Fruit fly (Drosophila melanogaster) whole organism, wandering third instar larva: Measurements from ENCODE around the gene CG45101.

Experiments used
- Abd-B ChIP-seq: fragments of >200 bp; optimal IDR thresholded peaks from 2 replicates; lab custom pipeline; 2017; ENCODE audit warnings: missing biosample characterization, missing genetic modification characterization
- CG32264 ChIP-seq: fragments of 200-800 bp; sonication (Bioruptor generic); optimal IDR thresholded peaks from 2 replicates; lab custom pipeline; 2016; ENCODE audit warnings: missing biosample characterization, missing genetic modification characterization
- CG9705 ChIP-seq: fragments of 200-800 bp; sonication (Bioruptor generic); optimal IDR thresholded peaks from 2 replicates; lab custom pipeline; 2018; ENCODE audit warnings: missing biosample characterization, mild to moderate bottlenecking, missing genetic modification characterization
- Dif ChIP-seq: fragments of 200-275, 200-300 bp; sonication (Bioruptor generic); optimal IDR thresholded peaks from 2 replicates; lab custom pipeline; 2018; ENCODE audit warnings: missing biosample characterization, missing genetic modification characterization; ENCODE audit not compliant: partially characterized antibody
- GATAd ChIP-seq: sonication (Bioruptor generic); optimal IDR thresholded peaks from 2 replicates; lab custom pipeline; 2016; ENCODE audit warnings: missing biosample characterization, missing genetic modification characterization
- Hnf4 ChIP-seq: fragments of 200-800 bp; sonication (Bioruptor generic); optimal IDR thresholded peaks from 2 replicates; lab custom pipeline; 2016; ENCODE audit warnings: missing biosample characterization, mild to moderate bottlenecking, missing genetic modification characterization
- Hr83 ChIP-seq: fragments of 200-300 bp; sonication (Bioruptor generic); optimal IDR thresholded peaks from 2 replicates; lab custom pipeline; 2016; ENCODE audit warnings: missing biosample characterization, mild to moderate bottlenecking, missing genetic modification characterization, moderate library complexity; ENCODE audit not compliant: poor library complexity, severe bottlenecking
- Jra ChIP-seq: sonication (Bioruptor generic); optimal IDR thresholded peaks from 2 replicates; lab custom pipeline; 2016; ENCODE audit warnings: missing biosample characterization, missing genetic modification characterization
- Mio ChIP-seq: sonication (Bioruptor generic); optimal IDR thresholded peaks from 2 replicates; lab custom pipeline; 2016; ENCODE audit warnings: missing biosample characterization, missing genetic modification characterization
- Myc ChIP-seq: fragments of >200 bp; optimal IDR thresholded peaks from 2 replicates; lab custom pipeline; 2017
- OdsH ChIP-seq: fragments of 200-800 bp; sonication (Bioruptor generic); optimal IDR thresholded peaks from 2 replicates; lab custom pipeline; 2016; ENCODE audit warnings: missing biosample characterization, mild to moderate bottlenecking, missing genetic modification characterization
- Rel ChIP-seq, 2 experiments: fragments of 200-800 bp; sonication (Bioruptor generic) in 1 of 2; optimal IDR thresholded peaks; 2 replicates in 1 of 2; 3 replicates in 1 of 2; lab custom pipeline; 2016 to 2019; ENCODE audit warnings: mild to moderate bottlenecking in 2 of 2, missing biosample characterization in 2 of 2, missing genetic modification characterization in 2 of 2, moderate library complexity in 1 of 2
- Sp1 ChIP-seq: fragments of 200-800 bp; sonication (Bioruptor generic); optimal IDR thresholded peaks from 3 replicates; lab custom pipeline; 2019; ENCODE audit warnings: missing biosample characterization, mild to moderate bottlenecking, missing genetic modification characterization, moderate library complexity
- Vsx2 ChIP-seq: fragments of 200-300, 225-300 bp; sonication (Bioruptor generic); optimal IDR thresholded peaks from 2 replicates; lab custom pipeline; 2018; ENCODE audit warnings: missing biosample characterization, missing genetic modification characterization; ENCODE audit not compliant: partially characterized antibody
- br ChIP-seq: fragments of 200-800 bp; sonication (Bioruptor generic); optimal IDR thresholded peaks from 2 replicates; lab custom pipeline; 2016; ENCODE audit warnings: missing biosample characterization, missing genetic modification characterization
- brk ChIP-seq: fragments of 200-800 bp; sonication (Bioruptor generic); optimal IDR thresholded peaks from 2 replicates; lab custom pipeline; 2016; ENCODE audit warnings: missing biosample characterization, mild to moderate bottlenecking, missing genetic modification characterization
- dl ChIP-seq, 2 experiments: fragments of 175-275, 200-275 bp in 1 of 2; fragments of 200-275 bp in 1 of 2; sonication (Bioruptor generic); optimal IDR thresholded peaks; lab custom pipeline; 2018; ENCODE audit warnings: mild to moderate bottlenecking in 2 of 2, missing biosample characterization in 2 of 2, missing genetic modification characterization in 2 of 2, moderate library complexity in 2 of 2; ENCODE audit not compliant: partially characterized antibody in 2 of 2, insufficient read depth in 1 of 2
- dmrt93B ChIP-seq: fragments of 200-800 bp; sonication (Bioruptor generic); optimal IDR thresholded peaks from 2 replicates; lab custom pipeline; 2018; ENCODE audit warnings: missing biosample characterization, mild to moderate bottlenecking, missing genetic modification characterization
- dsf ChIP-seq: sonication (Bioruptor generic); optimal IDR thresholded peaks from 2 replicates; lab custom pipeline; 2016; ENCODE audit warnings: missing biosample characterization, missing genetic modification characterization, borderline replicate concordance
- foxo ChIP-seq, 2 experiments: fragments of 200-800 bp; sonication (Bioruptor generic); optimal IDR thresholded peaks; 2 replicates in 1 of 2; 3 replicates in 1 of 2; lab custom pipeline; 2016 to 2017; ENCODE audit warnings: missing biosample characterization in 2 of 2, missing genetic modification characterization in 2 of 2
- fru ChIP-seq: fragments of 200-800 bp; sonication (Bioruptor generic); optimal IDR thresholded peaks from 3 replicates; lab custom pipeline; 2016; ENCODE audit warnings: missing biosample characterization, mild to moderate bottlenecking, missing genetic modification characterization
- h ChIP-seq: fragments of 200-800 bp; sonication (Bioruptor generic); optimal IDR thresholded peaks from 3 replicates; lab custom pipeline; 2016; ENCODE audit warnings: missing biosample characterization, mild to moderate bottlenecking, missing genetic modification characterization
- jim ChIP-seq: fragments of 175-275, 200-325 bp; sonication (Bioruptor generic); optimal IDR thresholded peaks from 2 replicates; lab custom pipeline; 2016; ENCODE audit warnings: missing biosample characterization, mild to moderate bottlenecking, missing genetic modification characterization
- psq ChIP-seq: fragments of 200-800 bp; sonication (Bioruptor generic); optimal IDR thresholded peaks from 3 replicates; lab custom pipeline; 2017; ENCODE audit warnings: missing biosample characterization, mild to moderate bottlenecking, missing genetic modification characterization, moderate library complexity
- rgr ChIP-seq: fragments of 200-800 bp; sonication (Bioruptor generic); optimal IDR thresholded peaks from 3 replicates; lab custom pipeline; 2016; ENCODE audit warnings: missing biosample characterization, mild to moderate bottlenecking, missing genetic modification characterization
- sv ChIP-seq: fragments of 200-800 bp; sonication (Bioruptor generic); optimal IDR thresholded peaks from 3 replicates; lab custom pipeline; 2016; ENCODE audit warnings: missing biosample characterization, missing genetic modification characterization
- usp ChIP-seq: fragments of >200 bp; optimal IDR thresholded peaks from 2 replicates; lab custom pipeline; 2017; ENCODE audit warnings: missing biosample characterization, missing genetic modification characterization
- woc ChIP-seq: sonication (Bioruptor generic); optimal IDR thresholded peaks from 2 replicates; lab custom pipeline; 2016; ENCODE audit warnings: missing biosample characterization, mild to moderate bottlenecking, missing genetic modification characterization

Gene CG45101

DNA sequence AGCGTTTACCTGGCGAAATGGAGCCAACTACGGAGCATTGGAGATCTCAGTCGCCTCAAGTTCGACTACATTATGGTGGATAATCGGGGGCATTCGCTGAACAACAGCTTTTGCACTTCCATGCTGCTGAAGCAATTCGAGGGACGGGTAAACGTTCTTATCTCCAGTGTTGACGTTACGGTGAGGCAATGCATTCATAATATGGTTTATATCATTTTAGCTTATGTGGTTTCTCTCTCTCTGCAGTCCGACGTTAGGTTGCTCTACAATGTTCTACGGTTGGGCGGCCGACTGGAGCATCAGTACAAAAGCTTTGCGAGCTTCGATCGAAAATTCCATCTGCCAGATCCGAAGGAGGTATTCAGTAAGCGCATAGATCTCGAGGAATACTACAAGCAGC, 1.1 kb downstream of the CG45101 start:
- TF ChIP-seq Rel (GFP tag; optimal IDR thresholded peaks at IDR 0.05; lab: Kevin White, UChicago) = no peak
- TF ChIP-seq Rel (tag; optimal IDR thresholded peaks at IDR 0.05; lab: Kevin White, UChicago) = peak; percentile 34
- no peak for TF ChIP-seq CG32264 (GFP tag; lab: Kevin White, UChicago)
- TF ChIP-seq Vsx2 (GFP tag; lab: Kevin White, UChicago) = no peak

DNA sequence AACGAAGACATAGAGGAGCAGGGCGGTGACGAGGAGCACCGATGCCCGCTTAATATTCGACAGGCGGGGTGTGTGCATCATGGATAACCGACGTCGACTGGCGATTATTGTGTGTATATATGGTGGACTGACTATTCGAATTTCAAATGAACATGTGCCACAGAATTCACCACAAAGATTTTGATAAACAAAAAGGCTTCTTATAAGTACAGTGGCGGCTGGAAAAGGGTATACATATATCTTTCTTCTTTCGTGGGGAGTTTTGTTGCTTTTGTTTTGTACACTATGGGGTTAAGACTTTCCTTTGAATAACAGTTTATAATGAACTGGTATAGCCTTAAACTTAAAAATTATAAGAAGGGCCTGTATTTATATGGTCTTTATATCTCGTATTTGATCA, 5.0 kb downstream of the CG45101 start, which contains the start of gene CG6310:
CG6310 (minus strand) TSS at position 101 of the 400 bp plus-strand sequence.
- TF ChIP-seq woc (no peak), dsf (GFP tag; lab: Kevin White, UChicago) (no peak), Sp1 (GFP tag; lab: Kevin White, UChicago) (no peak), sv (GFP tag; lab: Kevin White, UChicago) (no peak), fru (GFP tag; lab: Kevin White, UChicago) (no peak)
- TF ChIP-seq, all 38 proteins: peak for 0

DNA sequence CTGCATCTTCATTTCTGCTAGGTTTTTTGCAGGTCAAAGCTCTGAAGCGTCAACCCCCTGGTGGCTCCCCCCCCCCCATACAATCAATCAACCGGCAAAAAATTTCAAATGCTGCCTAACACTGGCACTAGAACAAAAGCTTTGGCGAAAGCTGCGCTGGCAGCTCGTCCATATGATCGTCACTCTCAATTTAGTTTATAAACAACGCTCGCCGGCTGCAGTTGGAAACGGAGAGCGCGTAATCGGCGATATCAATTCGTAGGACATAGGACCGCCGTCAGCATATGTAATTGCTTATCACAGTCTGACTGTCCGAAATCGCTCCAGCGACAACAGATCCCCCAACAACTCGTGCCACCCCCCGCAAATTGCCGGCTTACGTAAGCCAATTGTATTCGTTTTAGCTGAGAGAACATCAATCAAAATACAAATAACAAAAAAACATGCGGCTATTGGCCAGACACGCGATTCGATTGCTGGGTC, 5.6 kb downstream of the CG45101 start, which contains the start of gene Mocs1:
Mocs1 (plus strand) TSS at position 155 of the 483 bp plus-strand sequence.
- TF ChIP-seq Dif (GFP tag; lab: Kevin White, UChicago) (peak; percentile 47), psq (GFP tag; lab: Kevin White, UChicago) (no peak), Jra (GFP tag; lab: Kevin White, UChicago) (no peak), Rel (GFP tag; optimal IDR thresholded peaks at IDR 0.05; lab: Kevin White, UChicago) (no peak), Rel (tag; optimal IDR thresholded peaks at IDR 0.05; lab: Kevin White, UChicago) (peak; percentile 24), CG9705 (GFP tag; lab: Kevin White, UChicago) (no peak), jim (GFP tag; lab: Kevin White, UChicago) (peak; percentile 11), Hnf4 (GFP tag; lab: Kevin White, UChicago) (peak; percentile 49), rgr (GFP tag; lab: Kevin White, UChicago) (peak; percentile 56), br (GFP tag; lab: Kevin White, UChicago) (no peak), foxo (GFP tag; optimal IDR thresholded peaks at IDR 0.05; lab: Kevin White, UChicago) (peak in 1 of 2 experiments; percentile 43), Sp1 (GFP tag; lab: Kevin White, UChicago) (peak; percentile 31), Hr83 (GFP tag; lab: Kevin White, UChicago) (peak; percentile 77), OdsH (GFP tag; lab: Kevin White, UChicago) (peak; percentile 14)

DNA sequence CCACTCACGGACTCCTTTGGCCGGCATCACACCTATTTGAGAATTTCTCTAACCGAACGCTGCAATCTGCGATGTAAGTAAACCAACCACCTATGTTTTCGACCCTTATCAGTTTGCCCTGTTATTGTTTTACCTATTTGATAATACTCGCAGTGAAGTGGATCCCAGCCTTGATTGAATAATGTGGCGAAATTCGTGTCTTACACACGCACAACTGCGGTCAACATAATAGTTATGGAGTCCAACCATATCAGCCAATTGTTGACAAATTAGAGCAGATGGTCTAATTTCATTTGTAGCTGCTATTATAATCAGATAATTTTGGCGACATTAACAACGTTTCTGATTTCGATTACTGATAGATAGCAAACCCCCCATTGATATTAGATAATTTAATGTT, 6.3 kb downstream of the CG45101 start:
- TF ChIP-seq Hr83 (GFP tag; lab: Kevin White, UChicago) = no peak
- TF ChIP-seq brk (GFP tag; lab: Kevin White, UChicago) = no peak
- no peak for TF ChIP-seq h (GFP tag; lab: Kevin White, UChicago)
- TF ChIP-seq Vsx2 (GFP tag; lab: Kevin White, UChicago) = no peak
- no peak for TF ChIP-seq Sp1 (GFP tag; lab: Kevin White, UChicago)
- TF ChIP-seq jim (GFP tag; lab: Kevin White, UChicago) = no peak
- no peak for TF ChIP-seq dl (GFP tag; optimal IDR thresholded peaks at IDR 0.05; lab: Kevin White, UChicago; ENCODE audit: insufficient read depth in 1 of 2, partially characterized antibody in 2 of 2)
- no peak for TF ChIP-seq Abd-B
- no peak for TF ChIP-seq foxo (GFP tag; optimal IDR thresholded peaks at IDR 0.05; lab: Kevin White, UChicago)
- TF ChIP-seq psq (GFP tag; lab: Kevin White, UChicago) = no peak
- TF ChIP-seq dmrt93B (GFP tag; lab: Kevin White, UChicago) = no peak
- no peak for TF ChIP-seq GATAd (GFP tag; lab: Kevin White, UChicago)

DNA sequence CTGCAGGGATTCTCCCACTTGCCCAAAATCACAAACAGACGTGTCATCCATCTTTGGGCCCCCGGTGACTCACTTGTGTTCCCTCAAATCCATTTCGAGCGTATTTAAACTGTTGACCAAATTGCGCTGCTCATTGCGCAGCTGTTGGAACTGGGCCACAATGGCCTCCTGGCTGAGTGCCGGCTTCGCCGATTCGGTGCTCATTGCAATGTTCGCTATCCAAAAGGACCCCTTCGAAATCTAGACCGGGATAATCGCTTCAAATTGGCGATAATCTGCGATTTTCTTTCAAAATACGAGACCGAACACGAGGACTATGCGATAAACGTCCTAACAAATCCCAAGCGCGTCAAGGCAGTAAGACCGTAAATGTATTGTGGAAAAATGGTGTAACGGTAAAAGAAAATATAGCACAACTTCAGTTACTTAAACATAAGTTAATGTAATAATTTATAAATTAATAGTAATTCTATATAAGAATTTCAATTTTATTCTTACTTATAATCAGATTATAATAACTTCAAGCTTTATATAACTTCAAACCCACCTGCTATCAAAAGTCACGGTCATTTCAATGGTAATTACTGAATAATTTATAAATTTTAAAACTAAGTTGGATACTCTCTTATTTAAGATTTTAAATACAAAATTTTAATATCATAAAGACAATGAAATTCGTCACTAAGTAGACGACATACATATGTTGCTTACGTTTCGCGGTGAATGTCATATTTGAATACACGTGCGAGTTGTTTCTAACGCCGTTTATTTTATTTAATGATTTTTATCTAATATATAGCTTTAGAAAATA, 9.5 kb downstream of the CG45101 start, which contains the start of the genes Pfdn2 and Noc1:
Pfdn2 (minus strand) TSS at position 346 of the 811 bp plus-strand sequence.
Noc1 (plus strand) TSS at position 727 of the 811 bp plus-strand sequence.
- TF ChIP-seq Mio (no peak), sv (GFP tag; lab: Kevin White, UChicago) (peak; percentile 24), psq (GFP tag; lab: Kevin White, UChicago) (peak; percentile 54), Myc (peak; percentile 55), fru (GFP tag; lab: Kevin White, UChicago) (no peak), dsf (GFP tag; lab: Kevin White, UChicago) (peak; percentile 51), usp (GFP tag; lab: Kevin White, UChicago) (no peak), Sp1 (GFP tag; lab: Kevin White, UChicago) (no peak)
- TF ChIP-seq, all 38 proteins: peak for 4
